Fruit fly (Drosophila melanogaster): Measurements from ENCODE around the gene mRpS31.

Gene mRpS31

DNA sequence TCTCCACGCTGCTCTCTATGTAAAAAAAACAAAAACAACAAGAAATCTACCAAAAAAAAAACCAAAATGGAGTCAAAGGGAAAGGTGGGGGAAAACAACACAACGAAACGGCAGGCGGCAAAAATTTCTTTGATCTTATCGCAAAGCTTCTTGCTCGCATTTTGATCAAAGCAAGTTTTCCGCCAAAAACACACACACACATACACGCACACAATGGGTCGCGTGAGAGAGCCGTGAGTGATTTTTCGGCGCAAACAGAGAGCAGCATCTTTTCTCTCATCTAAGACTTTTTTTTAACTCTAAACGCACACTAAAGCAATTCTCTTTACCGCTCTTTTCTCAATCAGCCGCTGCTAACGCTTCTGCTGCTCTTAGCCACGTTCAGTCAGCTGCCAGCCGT is 23.9 kb downstream of the mRpS31 start:
- TF ChIP-seq CTCF (optimal IDR thresholded peaks at IDR 0.05), result no peak
- no peak for TF ChIP-seq CG8478 (optimal IDR thresholded peaks at IDR 0.05)

DNA sequence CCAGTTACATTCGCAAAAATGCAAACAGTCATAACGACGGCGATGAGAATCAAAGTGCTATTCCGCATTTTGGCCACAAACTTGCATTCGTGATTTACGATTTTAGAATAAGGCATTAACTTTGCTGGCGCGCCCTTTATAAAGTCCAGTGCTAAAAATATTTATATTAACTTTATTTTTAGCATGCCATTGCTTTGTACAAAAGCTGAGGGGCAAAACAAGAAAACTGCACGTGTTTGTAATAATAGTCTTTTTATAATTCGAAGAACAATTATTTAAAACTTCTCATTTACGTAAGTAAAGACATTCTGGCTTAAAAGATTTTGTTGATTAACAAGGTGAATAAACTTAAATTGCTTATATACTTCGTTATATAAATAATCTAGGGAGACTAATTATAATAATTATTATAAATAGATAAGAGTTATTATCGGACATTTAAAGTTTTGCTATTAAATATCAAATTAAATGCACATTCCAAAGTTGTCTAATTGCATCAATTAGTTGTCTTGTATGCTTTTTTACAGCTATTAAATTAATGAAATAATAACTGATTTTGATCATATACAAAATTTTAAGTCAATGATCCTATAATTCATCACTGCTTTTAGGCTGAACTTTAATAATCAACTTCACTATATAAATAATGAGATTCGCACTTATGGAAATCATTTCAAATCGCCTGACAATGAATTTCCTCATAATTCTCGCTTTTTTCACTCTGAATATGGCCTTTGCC is 28.3 kb downstream of the mRpS31 start, which contains the start of the genes CG42717 and CG42716:
TSS of gene CG42717 (minus strand) at position 101 of the 739 bp plus-strand sequence.
TSS of gene CG42716 (plus strand) at position 689 of the 739 bp plus-strand sequence.
- TF ChIP-seq CG8478 (optimal IDR thresholded peaks at IDR 0.05), result no peak
- no peak for TF ChIP-seq CTCF (optimal IDR thresholded peaks at IDR 0.05)

DNA sequence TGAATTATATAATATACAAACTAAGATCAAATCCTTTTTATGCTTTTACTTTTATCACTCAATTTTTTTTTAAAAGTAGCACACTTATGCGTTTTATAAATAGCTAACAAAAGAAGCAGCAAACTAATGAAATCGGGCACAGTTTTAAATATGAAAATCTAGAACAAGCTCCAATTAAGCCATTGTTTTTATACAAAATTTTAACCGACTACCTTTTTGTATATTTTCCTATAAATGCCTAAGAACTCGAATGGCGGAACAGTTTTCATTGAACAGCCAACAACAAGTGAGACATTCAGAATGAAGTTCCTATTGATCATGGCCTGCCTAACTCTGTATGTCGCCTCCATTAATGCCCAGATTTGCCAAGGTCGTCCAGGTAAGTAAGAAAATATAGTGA is 29.2 kb downstream of the mRpS31 start, which contains the start of gene CG42538:
TSS of gene CG42538 (plus strand) at position 301 of the 400 bp plus-strand sequence.
- TF ChIP-seq CTCF (optimal IDR thresholded peaks at IDR 0.05) (no peak), CG8478 (optimal IDR thresholded peaks at IDR 0.05) (no peak)

DNA sequence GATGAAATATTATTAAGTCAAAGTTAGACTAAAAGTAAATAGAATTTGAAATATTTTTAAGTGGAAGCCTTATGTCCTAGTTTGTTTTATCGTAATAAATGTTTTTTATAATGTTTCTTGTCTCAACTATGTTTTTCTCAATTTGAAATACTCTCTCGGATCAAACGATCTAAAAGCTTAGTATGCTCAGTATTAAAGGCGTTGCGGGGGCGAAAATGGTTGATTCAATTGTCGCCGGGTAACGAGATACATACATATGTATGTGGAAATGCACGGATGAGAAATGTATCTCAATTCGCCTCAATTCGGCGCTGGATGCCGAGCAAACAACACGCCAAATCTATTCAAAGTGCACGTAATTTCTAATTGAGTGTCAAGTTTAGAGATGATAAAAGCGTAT is 30.2 kb downstream of the mRpS31 start, which contains the start of gene CG5895:
TSS of gene CG5895 (plus strand) at position 301 of the 400 bp plus-strand sequence.
- TF ChIP-seq CTCF (optimal IDR thresholded peaks at IDR 0.05), result no peak

DNA sequence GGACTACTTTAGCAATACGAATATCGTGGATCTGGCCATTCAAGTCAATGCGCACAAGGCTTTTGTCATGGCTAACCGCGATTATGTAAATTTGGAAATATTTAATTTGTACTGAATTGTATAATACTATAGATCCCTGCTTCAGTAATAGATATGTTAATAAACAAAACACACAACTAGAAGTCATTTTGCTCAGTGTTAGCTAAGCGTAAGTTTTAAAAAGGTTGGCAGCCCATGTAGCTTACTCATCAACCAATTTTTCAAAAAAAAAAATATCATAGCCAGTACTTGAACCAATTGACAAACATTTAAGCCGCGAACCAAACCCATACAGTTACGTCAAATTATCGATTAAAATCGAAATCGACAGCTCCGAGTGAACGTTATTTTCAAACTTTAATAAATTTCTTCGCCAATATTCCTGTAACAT is 32.1 kb downstream of the mRpS31 start:
- peak; percentile 55 to 73 for TF ChIP-seq CTCF (optimal IDR thresholded peaks at IDR 0.05)
- TF ChIP-seq CG8478 (optimal IDR thresholded peaks at IDR 0.05), result no peak

DNA sequence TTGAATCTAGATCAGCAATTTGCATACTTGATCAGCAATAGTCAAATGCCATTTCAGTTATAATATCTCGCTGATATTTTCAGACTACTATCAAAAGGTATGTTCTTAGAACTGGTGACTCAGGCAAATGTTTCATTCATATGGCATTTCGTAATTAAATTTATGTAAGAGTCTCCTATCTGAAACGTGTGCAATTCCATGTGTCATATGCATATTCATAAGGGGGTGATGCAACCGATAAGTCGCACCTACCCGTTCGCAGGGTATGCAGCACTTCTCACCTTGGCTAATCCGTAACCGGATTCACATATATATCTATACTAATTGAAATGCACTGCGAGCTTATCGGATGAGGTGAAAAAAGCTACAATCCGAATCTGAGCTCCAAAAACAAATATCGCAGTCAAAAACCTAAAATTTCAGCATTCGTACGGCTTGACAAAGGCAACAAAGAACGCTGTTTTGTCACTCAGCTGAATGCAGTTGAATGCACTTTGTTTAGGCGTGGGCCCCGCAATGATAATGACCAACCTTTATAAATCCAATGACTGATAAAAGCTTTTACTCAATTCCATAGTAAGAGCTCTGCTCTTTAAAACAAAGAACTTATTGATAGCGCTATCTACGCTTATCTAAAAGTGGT is 32.8 kb downstream of the mRpS31 start:
- TF ChIP-seq CTCF (optimal IDR thresholded peaks at IDR 0.05) (no peak), CG8478 (optimal IDR thresholded peaks at IDR 0.05) (no peak)

DNA sequence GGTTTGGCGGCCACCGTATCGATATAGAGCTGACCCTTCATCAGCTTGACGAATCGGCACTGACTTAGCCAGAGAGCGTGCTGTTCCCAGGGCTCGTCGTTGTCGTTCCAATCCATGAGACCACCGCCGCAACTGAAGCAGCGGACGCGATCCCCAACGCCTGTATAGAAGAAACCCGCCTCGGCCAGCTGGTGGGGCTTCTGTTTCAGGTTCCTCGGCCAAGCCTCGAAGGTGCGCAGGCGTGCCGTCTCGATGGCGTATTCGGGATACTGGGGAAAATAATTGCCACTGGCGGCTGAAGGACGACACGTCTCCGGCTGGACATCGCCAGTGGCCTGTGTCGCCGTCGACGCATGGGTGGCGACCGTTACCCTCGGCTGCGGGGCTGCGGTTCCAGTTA is 34.1 kb downstream of the mRpS31 start:
- TF ChIP-seq CG8478 (optimal IDR thresholded peaks at IDR 0.05) (no peak), CTCF (optimal IDR thresholded peaks at IDR 0.05) (no peak)

DNA sequence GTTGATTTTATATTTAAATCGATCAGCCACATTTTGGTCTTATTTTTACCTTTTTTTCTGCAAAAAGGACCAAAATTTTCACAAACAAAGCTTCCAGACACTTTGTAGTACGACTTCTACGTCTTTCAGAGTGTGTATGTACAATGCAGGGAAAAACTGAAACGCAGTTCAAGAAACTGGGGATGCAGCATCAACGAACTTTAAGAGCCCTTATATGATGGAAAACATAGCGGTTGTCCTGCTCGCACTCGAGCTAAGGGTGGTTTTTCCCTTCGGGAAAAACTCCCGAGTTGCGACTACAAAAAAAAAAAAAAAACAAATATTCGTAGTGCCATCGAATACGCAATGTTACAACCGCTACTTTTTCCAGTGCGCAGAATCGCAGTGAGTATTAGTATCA is 35.4 kb downstream of the mRpS31 start:
- no peak for TF ChIP-seq CG8478 (optimal IDR thresholded peaks at IDR 0.05)
- TF ChIP-seq CTCF (optimal IDR thresholded peaks at IDR 0.05), result no peak

DNA sequence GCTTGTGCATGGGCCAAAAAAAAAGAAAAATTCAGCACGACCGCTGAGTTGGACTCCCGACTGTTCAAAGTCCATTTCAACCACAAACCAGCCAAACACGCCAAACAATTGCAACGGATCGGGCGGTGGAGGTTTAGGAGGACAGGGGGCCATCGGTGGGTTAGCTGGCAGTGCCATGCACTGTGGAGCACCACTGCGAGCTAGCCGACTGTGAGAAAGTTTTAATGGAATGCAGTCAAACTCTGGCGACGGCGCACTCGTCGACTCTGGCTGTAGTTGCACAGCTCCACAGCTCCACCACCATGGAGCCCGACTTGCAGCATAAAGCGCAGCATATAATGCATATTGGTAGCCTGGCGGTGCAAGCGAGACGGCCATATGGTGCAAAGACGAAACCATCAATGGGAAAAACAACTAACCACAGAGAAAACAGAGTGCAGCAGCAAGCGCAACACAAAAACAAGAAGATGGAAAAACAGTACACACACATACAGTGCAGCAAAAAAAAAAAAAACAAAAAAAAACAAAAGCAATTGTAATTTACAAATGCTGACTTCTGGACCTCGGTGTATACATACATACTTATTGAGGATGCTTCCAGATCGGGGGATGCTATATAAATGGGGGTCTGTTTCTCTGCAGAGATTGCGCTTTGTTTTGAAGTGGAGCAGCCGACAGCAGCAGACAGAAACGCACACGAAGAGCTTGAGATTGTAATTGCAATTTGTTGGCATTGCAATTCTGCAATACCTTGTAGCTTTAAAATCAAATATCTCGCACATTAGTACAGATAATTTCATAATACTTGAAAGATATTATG is 36.5 kb downstream of the mRpS31 start:
- TF ChIP-seq CG8478 (optimal IDR thresholded peaks at IDR 0.05), result no peak
- TF ChIP-seq CTCF (optimal IDR thresholded peaks at IDR 0.05), result no peak

DNA sequence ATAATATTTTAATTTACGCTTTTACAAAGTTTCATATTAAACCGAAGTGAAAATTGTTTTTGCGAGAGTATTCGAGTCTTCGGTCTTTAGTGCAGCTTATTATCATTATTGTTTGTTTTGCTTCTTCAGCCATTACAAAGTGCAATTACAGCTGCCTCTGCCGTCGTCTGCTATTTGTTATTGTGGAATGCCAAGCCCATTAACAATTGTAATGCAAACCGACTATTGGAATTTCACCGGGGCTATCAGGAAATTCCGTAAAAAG is 37.0 kb downstream of the mRpS31 start:
- no peak for TF ChIP-seq CG8478 (optimal IDR thresholded peaks at IDR 0.05)
- no peak for TF ChIP-seq CTCF (optimal IDR thresholded peaks at IDR 0.05)

DNA sequence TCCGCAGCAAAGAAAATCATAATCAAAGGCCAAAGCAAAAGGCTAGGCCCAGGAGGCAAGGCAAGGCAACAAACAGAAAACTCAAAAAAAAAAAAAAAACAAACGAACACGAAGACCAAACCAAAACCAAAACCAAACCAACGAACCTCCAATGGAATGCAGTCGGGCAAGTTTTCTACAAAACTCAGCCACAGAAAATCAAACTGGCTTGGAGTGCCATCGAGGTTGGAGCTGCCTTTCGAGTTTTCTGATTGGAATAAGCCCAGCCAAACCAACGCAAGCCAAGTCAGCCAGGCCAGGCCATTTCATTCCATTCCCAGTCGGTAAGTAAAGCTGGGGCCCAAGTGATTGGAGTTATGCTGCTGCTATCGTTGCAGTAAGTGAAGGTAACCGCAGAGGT is 37.6 kb downstream of the mRpS31 start:
- TF ChIP-seq CTCF (optimal IDR thresholded peaks at IDR 0.05) (no peak), CG8478 (optimal IDR thresholded peaks at IDR 0.05) (no peak)

DNA sequence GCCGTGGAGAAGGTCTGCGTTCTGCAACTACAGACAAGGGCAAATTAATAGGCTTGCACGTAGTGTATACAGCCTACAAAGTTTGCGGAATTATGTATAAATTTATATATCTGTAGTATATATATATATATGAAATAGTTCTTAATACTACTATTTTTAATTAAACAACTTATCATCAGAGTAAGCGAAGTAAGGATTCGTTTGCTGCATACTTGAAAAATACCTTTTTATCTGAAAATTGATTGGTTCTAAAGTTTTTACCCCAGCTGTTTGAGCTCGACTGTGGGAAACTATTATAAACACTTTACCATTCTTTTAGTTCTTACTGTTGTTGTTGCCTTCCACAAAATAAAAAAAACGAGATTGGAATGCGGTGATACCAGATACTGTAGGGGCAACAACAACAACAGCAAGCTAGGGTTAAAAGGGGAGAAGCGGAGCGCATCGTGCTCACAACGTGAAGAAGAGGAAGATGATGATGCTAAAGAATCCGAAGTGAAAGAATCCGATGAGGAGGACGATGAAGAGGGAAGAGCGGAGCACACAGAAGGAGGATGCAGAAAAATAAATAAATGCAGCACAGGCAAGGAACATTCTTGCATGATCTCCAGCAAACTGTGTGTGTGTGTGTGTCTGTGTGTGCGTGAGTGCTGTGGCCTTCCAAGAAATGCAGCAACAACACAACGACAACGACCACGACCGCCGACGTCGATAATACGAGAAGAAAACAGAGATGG is 38.2 kb downstream of the mRpS31 start:
- TF ChIP-seq CG8478 (optimal IDR thresholded peaks at IDR 0.05), result no peak
- TF ChIP-seq CTCF (optimal IDR thresholded peaks at IDR 0.05), result no peak

DNA sequence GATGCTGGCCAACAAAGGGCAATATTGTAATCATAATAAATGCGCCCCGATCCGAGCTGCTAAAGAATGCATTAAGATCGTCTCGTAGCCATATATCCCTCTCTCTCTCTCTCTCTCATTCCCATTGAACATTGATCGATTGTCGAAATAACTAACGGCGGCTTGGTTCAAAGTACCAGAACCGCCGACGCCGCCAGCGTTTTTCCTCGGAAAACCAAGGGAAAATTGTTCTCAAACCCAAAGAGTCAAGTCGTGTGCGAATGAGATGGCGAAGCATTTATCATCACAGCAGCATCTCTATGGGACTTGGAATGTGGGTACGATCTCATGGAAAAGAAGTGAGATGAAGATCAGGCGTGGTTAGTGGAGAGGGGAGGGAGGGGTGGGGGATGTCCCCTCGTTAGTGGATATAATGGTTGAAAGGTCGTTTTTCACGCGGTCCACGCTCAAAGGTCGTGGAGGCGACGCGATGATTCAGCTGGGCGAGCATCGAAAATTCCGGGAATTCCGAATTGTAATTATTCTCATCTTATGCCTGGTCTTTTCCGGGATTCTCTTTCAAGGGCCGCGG is 38.9 kb downstream of the mRpS31 start:
- TF ChIP-seq CG8478 (optimal IDR thresholded peaks at IDR 0.05) (no peak), CTCF (optimal IDR thresholded peaks at IDR 0.05) (no peak)

DNA sequence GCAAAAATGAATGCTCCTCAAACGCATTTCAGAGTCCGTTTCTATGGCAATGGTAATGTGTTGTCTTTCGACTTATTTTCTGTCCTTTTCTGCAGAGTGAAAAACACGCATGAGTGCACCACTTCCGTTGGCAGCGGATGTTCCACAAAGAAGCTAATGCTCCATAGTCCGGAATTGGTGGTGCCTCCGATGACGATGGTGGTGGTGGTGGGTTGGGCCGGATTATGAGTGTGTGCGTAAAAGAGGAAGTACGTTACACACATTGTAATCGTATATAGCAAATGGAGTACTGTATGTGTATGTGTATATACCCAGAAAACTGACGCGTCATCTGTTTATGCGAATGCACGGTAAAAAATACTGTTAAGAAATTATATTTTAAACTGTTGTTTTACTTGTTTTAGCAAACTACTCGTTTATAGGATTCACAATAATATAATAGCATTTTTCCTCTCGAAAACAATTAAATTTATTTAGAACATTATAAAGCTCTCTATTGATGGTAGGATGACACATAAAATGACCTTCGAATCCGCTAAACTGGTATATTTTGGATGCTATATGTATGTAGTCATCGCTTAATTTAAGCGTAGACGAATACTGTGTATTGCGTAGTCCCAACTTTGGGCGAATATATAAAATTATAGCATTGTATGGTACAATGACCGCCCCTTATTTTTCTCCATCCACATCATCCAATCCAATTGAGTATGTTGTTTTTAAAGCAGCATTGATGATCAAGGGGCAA is 40.3 kb downstream of the mRpS31 start:
- TF ChIP-seq CG8478 (optimal IDR thresholded peaks at IDR 0.05) (no peak), CTCF (optimal IDR thresholded peaks at IDR 0.05) (no peak)
